Fruit fly (Drosophila melanogaster) whole organism, prepupa: ENCODE results near the gene CG32720.

Experiments used
- Blimp-1 ChIP-seq: fragments of 200-800 bp; sonication (Bioruptor generic); optimal IDR thresholded peaks from 3 replicates; lab custom pipeline; 2017; ENCODE audit warnings: missing biosample characterization, missing genetic modification characterization, mild to moderate bottlenecking, moderate library complexity, missing genetic modification reagents
- CG11762 ChIP-seq: fragments of 200-800 bp; sonication (Bioruptor generic); optimal IDR thresholded peaks from 3 replicates; lab custom pipeline; 2016; ENCODE audit warnings: missing biosample characterization, missing genetic modification characterization; ENCODE audit not compliant: insufficient read depth
- CG11902 ChIP-seq: fragments of 200-800 bp; sonication (Bioruptor generic); optimal IDR thresholded peaks from 3 replicates; lab custom pipeline; 2016; ENCODE audit warnings: missing biosample characterization, missing genetic modification characterization
- CG1621 ChIP-seq: fragments of 200-800 bp; sonication (Bioruptor generic); optimal IDR thresholded peaks from 3 replicates; lab custom pipeline; 2018; ENCODE audit warnings: missing biosample characterization, mild to moderate bottlenecking, missing genetic modification characterization
- CG16779 ChIP-seq: fragments of 200-800 bp; sonication (Bioruptor generic); optimal IDR thresholded peaks from 3 replicates; lab custom pipeline; 2017; ENCODE audit warnings: missing biosample characterization, mild to moderate bottlenecking, missing genetic modification characterization
- CG3032 ChIP-seq: fragments of 200-800 bp; optimal IDR thresholded peaks from 2 replicates; lab custom pipeline; 2019; ENCODE audit warnings: missing biosample characterization, mild to moderate bottlenecking, missing genetic modification characterization, moderate library complexity
- CG31627 ChIP-seq: fragments of 200-800 bp; sonication (Bioruptor generic); optimal IDR thresholded peaks from 3 replicates; lab custom pipeline; 2016; ENCODE audit warnings: missing biosample characterization, missing genetic modification characterization
- CG32006 ChIP-seq: fragments of 200-800 bp; sonication (Bioruptor generic); optimal IDR thresholded peaks from 3 replicates; lab custom pipeline; 2017; ENCODE audit warnings: missing biosample characterization, mild to moderate bottlenecking, missing genetic modification characterization
- CG34406 ChIP-seq: fragments of 200-800 bp; sonication (Bioruptor generic); optimal IDR thresholded peaks from 3 replicates; lab custom pipeline; 2016; ENCODE audit warnings: missing biosample characterization, missing genetic modification characterization
- CG3919 ChIP-seq: fragments of 200-800 bp; sonication (Bioruptor generic); optimal IDR thresholded peaks from 3 replicates; lab custom pipeline; 2016; ENCODE audit warnings: missing biosample characterization, missing genetic modification characterization
- CG4318 ChIP-seq: fragments of 200-800 bp; sonication (Bioruptor generic); optimal IDR thresholded peaks from 3 replicates; lab custom pipeline; 2017; ENCODE audit warnings: missing biosample characterization, mild to moderate bottlenecking, missing genetic modification characterization
- CG6163 ChIP-seq: fragments of 200-800 bp; sonication (Bioruptor generic); IDR thresholded peaks from 3 replicates; pipeline ENCODE4 v1.3.6; 2022; ENCODE audit warnings: missing biosample characterization, missing genetic modification characterization
- CG6276 ChIP-seq: fragments of 200-800 bp; sonication (Bioruptor generic); optimal IDR thresholded peaks from 2 replicates; lab custom pipeline; 2017; ENCODE audit warnings: missing biosample characterization, mild to moderate bottlenecking, missing genetic modification characterization
- CG6792 ChIP-seq: fragments of 200-800 bp; sonication (Bioruptor generic); optimal IDR thresholded peaks from 3 replicates; lab custom pipeline; 2016; ENCODE audit warnings: missing biosample characterization, missing genetic modification characterization
- CG6854 ChIP-seq: fragments of 200-800 bp; sonication (Bioruptor generic); optimal IDR thresholded peaks from 2 replicates; lab custom pipeline; 2017; ENCODE audit warnings: missing biosample characterization, mild to moderate bottlenecking, missing genetic modification characterization
- CG8119 ChIP-seq: fragments of 200-800 bp; sonication (Bioruptor generic); IDR thresholded peaks from 3 replicates; pipeline ENCODE4 v1.3.6; 2022; ENCODE audit warnings: missing biosample characterization, missing genetic modification characterization
- CG8632 ChIP-seq: fragments of 200-800 bp; sonication (Bioruptor generic); optimal IDR thresholded peaks from 3 replicates; lab custom pipeline; 2016; ENCODE audit warnings: missing biosample characterization, missing genetic modification characterization
- CG9139 ChIP-seq: fragments of 200-800 bp; sonication (Bioruptor generic); optimal IDR thresholded peaks from 3 replicates; lab custom pipeline; 2017; ENCODE audit warnings: missing biosample characterization, mild to moderate bottlenecking, missing genetic modification characterization
- Eip75B ChIP-seq: fragments of 200-800 bp; sonication (Bioruptor generic); optimal IDR thresholded peaks from 3 replicates; lab custom pipeline; 2016; ENCODE audit warnings: missing biosample characterization, missing genetic modification characterization
- Eip78C ChIP-seq: fragments of 200-800 bp; sonication (Bioruptor generic); peaks from one replicate; lab custom pipeline; 2016; ENCODE audit warnings: missing biosample characterization, missing genetic modification characterization
- Eip93F ChIP-seq: fragments of 200-800 bp; sonication (Bioruptor generic); optimal IDR thresholded peaks from 2 replicates; lab custom pipeline; 2016; ENCODE audit warnings: missing biosample characterization, mild to moderate bottlenecking, missing genetic modification characterization
- Ets21C ChIP-seq: fragments of 200-800 bp; sonication (Bioruptor generic); optimal IDR thresholded peaks from 3 replicates; lab custom pipeline; 2016; ENCODE audit warnings: missing biosample characterization, missing genetic modification characterization
- Ets96B ChIP-seq: fragments of 200-800 bp; optimal IDR thresholded peaks from 2 replicates; lab custom pipeline; 2019; ENCODE audit warnings: missing biosample characterization, mild to moderate bottlenecking, missing genetic modification characterization, moderate library complexity
- Gug ChIP-seq: fragments of 200-800 bp; sonication (Bioruptor generic); IDR thresholded peaks from 2 replicates; pipeline ENCODE4 v1.3.6; 2022; ENCODE audit warnings: missing biosample characterization, missing genetic modification characterization
- Hr38 ChIP-seq: sonication (Bioruptor generic); optimal IDR thresholded peaks from 2 replicates; lab custom pipeline; 2016; ENCODE audit warnings: missing biosample characterization, missing genetic modification characterization
- Hr4 ChIP-seq: fragments of 200-800 bp; sonication (Bioruptor generic); optimal IDR thresholded peaks from 3 replicates; lab custom pipeline; 2016; ENCODE audit warnings: missing biosample characterization, missing genetic modification characterization
- Lpt ChIP-seq: fragments of 200-800 bp; sonication (Bioruptor generic); optimal IDR thresholded peaks from 3 replicates; lab custom pipeline; 2016; ENCODE audit warnings: missing biosample characterization, missing genetic modification characterization
- Met ChIP-seq: fragments of 200-800 bp; sonication (Bioruptor generic); optimal IDR thresholded peaks from 3 replicates; lab custom pipeline; 2016; ENCODE audit warnings: missing biosample characterization, missing genetic modification characterization
- Smox ChIP-seq: fragments of 200-800 bp; sonication (Bioruptor generic); optimal IDR thresholded peaks from 3 replicates; lab custom pipeline; 2016; ENCODE audit warnings: missing biosample characterization, missing genetic modification characterization
- Sox102F ChIP-seq: fragments of 200-800 bp; sonication (Bioruptor generic); optimal IDR thresholded peaks from 2 replicates; lab custom pipeline; 2016; ENCODE audit warnings: missing biosample characterization, mild to moderate bottlenecking, missing genetic modification characterization
- Sox14 ChIP-seq: fragments of 200-800 bp; sonication (Bioruptor generic); optimal IDR thresholded peaks from 3 replicates; lab custom pipeline; 2016; ENCODE audit warnings: missing biosample characterization, missing genetic modification characterization
- Sox15 ChIP-seq: fragments of 200-800 bp; sonication (Bioruptor generic); optimal IDR thresholded peaks from 3 replicates; lab custom pipeline; 2016; ENCODE audit warnings: missing biosample characterization, missing genetic modification characterization
- acj6 ChIP-seq: fragments of 200-800 bp; sonication (Bioruptor generic); optimal IDR thresholded peaks from 3 replicates; lab custom pipeline; 2016; ENCODE audit warnings: missing biosample characterization, missing genetic modification characterization
- cyc ChIP-seq: fragments of 200-800 bp; sonication (Bioruptor generic); optimal IDR thresholded peaks from 3 replicates; lab custom pipeline; 2016; ENCODE audit warnings: missing biosample characterization, missing genetic modification characterization
- dac ChIP-seq: fragments of 200-800 bp; sonication (Bioruptor generic); optimal IDR thresholded peaks from 2 replicates; lab custom pipeline; 2017; ENCODE audit warnings: missing biosample characterization, mild to moderate bottlenecking, missing genetic modification characterization
- dsx ChIP-seq: fragments of 200-800 bp; optimal IDR thresholded peaks from 3 replicates; lab custom pipeline; 2019; ENCODE audit warnings: missing biosample characterization, mild to moderate bottlenecking, missing genetic modification characterization, moderate library complexity; ENCODE audit not compliant: poor library complexity, severe bottlenecking
- eg ChIP-seq: fragments of 200-800 bp; sonication (Bioruptor generic); IDR thresholded peaks from 3 replicates; pipeline ENCODE4 v1.3.6; 2022; ENCODE audit warnings: missing biosample characterization, missing genetic modification characterization
- esn ChIP-seq: fragments of 200-800 bp; sonication (Bioruptor generic); optimal IDR thresholded peaks from 2 replicates; lab custom pipeline; 2016; ENCODE audit warnings: missing biosample characterization, mild to moderate bottlenecking, missing genetic modification characterization, moderate library complexity
- fd59A ChIP-seq: fragments of 200-800 bp; sonication (Bioruptor generic); optimal IDR thresholded peaks from 2 replicates; lab custom pipeline; 2017; ENCODE audit warnings: missing biosample characterization, mild to moderate bottlenecking, missing genetic modification characterization, missing genetic modification reagents
- fd85E ChIP-seq: fragments of 200-800 bp; sonication (Bioruptor generic); optimal IDR thresholded peaks from 3 replicates; lab custom pipeline; 2016; ENCODE audit warnings: missing biosample characterization, missing genetic modification characterization
- fkh ChIP-seq: fragments of 200-800 bp; sonication (Bioruptor generic); optimal IDR thresholded peaks from 3 replicates; lab custom pipeline; 2017; ENCODE audit warnings: missing biosample characterization, mild to moderate bottlenecking, missing genetic modification characterization, moderate library complexity
- lz ChIP-seq: fragments of 200-800 bp; sonication (Bioruptor generic); optimal IDR thresholded peaks from 3 replicates; lab custom pipeline; 2016; ENCODE audit warnings: missing biosample characterization, missing genetic modification characterization
- net ChIP-seq: fragments of 200-800 bp; sonication (Bioruptor generic); optimal IDR thresholded peaks from 3 replicates; lab custom pipeline; 2016; ENCODE audit warnings: missing biosample characterization, missing genetic modification characterization
- pdm3 ChIP-seq: fragments of 200-800 bp; sonication (Bioruptor generic); optimal IDR thresholded peaks from 3 replicates; lab custom pipeline; 2016; ENCODE audit warnings: missing biosample characterization, missing genetic modification characterization
- salr ChIP-seq, 2 experiments: fragments of 200-800 bp; sonication (Bioruptor generic); optimal IDR thresholded peaks; 3 replicates each; lab custom pipeline; 2016 to 2018; ENCODE audit warnings: missing biosample characterization in 2 of 2, missing genetic modification characterization in 2 of 2, mild to moderate bottlenecking in 1 of 2
- topi ChIP-seq: fragments of 200-800 bp; sonication (Bioruptor generic); optimal IDR thresholded peaks from 3 replicates; lab custom pipeline; 2016; ENCODE audit warnings: missing biosample characterization, missing genetic modification characterization
- vri ChIP-seq: fragments of 200-800 bp; sonication (Bioruptor generic); optimal IDR thresholded peaks from 3 replicates; lab custom pipeline; 2016; ENCODE audit warnings: missing biosample characterization, mild to moderate bottlenecking, missing genetic modification characterization

CG32720 gene

DNA sequence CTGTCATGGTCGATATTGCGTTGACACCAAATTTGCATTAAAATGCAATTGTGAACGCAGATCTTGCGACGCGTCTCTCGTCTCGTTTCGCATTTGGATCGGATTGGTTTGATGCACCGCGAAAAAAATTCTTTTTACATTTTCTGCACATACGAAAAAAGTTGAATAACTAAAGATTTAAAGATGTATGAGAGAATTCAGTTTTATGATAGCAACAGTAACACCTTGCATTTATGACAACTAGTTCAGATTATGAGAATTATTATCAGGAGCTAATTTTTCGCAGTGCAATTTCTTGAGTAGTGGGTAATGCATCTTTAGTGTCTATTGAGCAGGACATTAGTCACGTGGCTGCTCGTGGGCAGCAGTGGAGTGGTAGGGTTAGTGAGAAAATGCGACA lies 7.1 kb upstream of the CG32720 start (continued):
- TF ChIP-seq CG6276 (GFP tag; lab: Kevin White, UChicago) = peak; percentile 21
- peak; percentile 73 for TF ChIP-seq Sox14 (GFP tag; lab: Kevin White, UChicago)
- peak; percentile 48 for TF ChIP-seq CG4318 (GFP tag; lab: Kevin White, UChicago)
- TF ChIP-seq Hr4 (GFP tag; lab: Kevin White, UChicago) = peak; percentile 64
- peak; percentile 46 for TF ChIP-seq Smox
- TF ChIP-seq vri (GFP tag; lab: Kevin White, UChicago) = peak; percentile 35
- peak; percentile 43 for TF ChIP-seq CG11762 (GFP tag; lab: Kevin White, UChicago)
- TF ChIP-seq CG11902 (GFP tag; lab: Kevin White, UChicago) = peak; percentile 23
- TF ChIP-seq CG34406 (GFP tag; lab: Kevin White, UChicago) = peak; percentile 49
- peak; percentile 72 for TF ChIP-seq CG32006 (GFP tag; lab: Kevin White, UChicago)
- no peak for TF ChIP-seq CG16779 (tag; lab: Kevin White, UChicago)
- TF ChIP-seq fd59A = peak; percentile 72
- TF ChIP-seq acj6 (GFP tag; lab: Kevin White, UChicago) = peak; percentile 67
- no peak for TF ChIP-seq fkh (GFP tag; lab: Kevin White, UChicago)

DNA sequence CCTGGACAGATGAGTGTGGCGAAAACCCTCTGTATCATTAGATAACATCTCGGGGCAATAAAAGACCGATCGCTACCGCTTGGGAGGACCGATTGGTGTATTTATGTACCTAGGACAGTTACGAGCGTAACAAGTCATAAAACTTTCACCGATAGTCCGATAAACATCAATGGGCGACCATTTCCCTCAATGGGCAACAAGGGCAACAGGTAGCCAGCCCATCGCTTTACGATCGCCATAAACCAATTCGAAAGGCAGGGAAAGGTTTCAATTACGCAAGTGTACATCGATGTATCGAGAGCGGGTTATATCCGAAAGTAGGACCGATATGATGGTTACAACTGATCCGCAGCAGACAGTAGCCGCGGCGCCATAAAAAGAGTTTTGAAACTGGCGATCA lies 5.8 kb upstream of the CG32720 start:
- TF ChIP-seq CG31627 (no peak), esn (GFP tag; lab: Kevin White, UChicago) (no peak), Blimp-1 (GFP tag; lab: Kevin White, UChicago) (no peak), CG6854 (no peak)

DNA sequence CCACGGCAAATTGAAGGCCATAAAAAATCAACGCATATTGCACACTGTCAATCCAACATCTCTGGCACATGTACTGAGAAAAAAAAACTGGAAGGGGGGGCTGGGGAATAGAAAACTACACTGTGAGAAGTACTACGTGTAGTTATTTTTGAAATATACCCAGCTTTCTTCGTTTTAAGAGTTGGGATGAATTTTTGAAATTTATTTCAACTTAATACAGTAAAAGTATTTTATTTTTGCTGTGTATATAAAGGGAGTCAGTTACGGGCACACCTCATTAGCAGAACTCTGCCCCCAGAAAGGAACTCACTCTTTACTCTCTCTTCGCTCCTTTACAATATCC lies 4.7 kb upstream of the CG32720 start:
- TF ChIP-seq CG4318 (GFP tag; lab: Kevin White, UChicago) (no peak), acj6 (GFP tag; lab: Kevin White, UChicago) (peak; percentile 52), Ets21C (GFP tag; lab: Kevin White, UChicago) (peak; percentile 28), CG16779 (tag; lab: Kevin White, UChicago) (no peak), dac (GFP tag; lab: Kevin White, UChicago) (no peak), CG3919 (peak; percentile 50), Lpt (GFP tag; lab: Kevin White, UChicago) (no peak), CG6163 (GFP tag; lab: Robert Waterston, UW) (peak; percentile 56; the same call in 2 of the 3 replicates), CG1621 (no peak), Sox14 (GFP tag; lab: Kevin White, UChicago) (peak; percentile 38), cyc (GFP tag; lab: Kevin White, UChicago) (peak; percentile 65), CG8632 (GFP tag; lab: Kevin White, UChicago) (peak; percentile 5), pdm3 (GFP tag; lab: Kevin White, UChicago) (peak; percentile 50), esn (GFP tag; lab: Kevin White, UChicago) (peak; percentile 70), topi (GFP tag; lab: Kevin White, UChicago) (peak; percentile 66), Eip78C (GFP tag; lab: Kevin White, UChicago) (peak; percentile 76), CG11902 (GFP tag; lab: Kevin White, UChicago) (peak; percentile 21), dsx (GFP tag; lab: Kevin White, UChicago) (no peak), CG6854 (no peak), vri (GFP tag; lab: Kevin White, UChicago) (no peak), Eip93F (GFP tag; lab: Kevin White, UChicago) (no peak), Smox (peak; percentile 61), Hr38 (GFP tag; lab: Kevin White, UChicago) (no peak), Eip75B (GFP tag; lab: Kevin White, UChicago) (peak; percentile 42), eg (no peak), net (no peak), Sox15 (GFP tag; lab: Kevin White, UChicago) (peak; percentile 11), lz (GFP tag; lab: Kevin White, UChicago) (peak; percentile 57), CG3032 (tag; lab: Kevin White, UChicago) (peak; percentile 1), CG9139 (GFP tag; lab: Kevin White, UChicago) (no peak), Met (peak; percentile 68), Blimp-1 (GFP tag; lab: Kevin White, UChicago) (no peak), CG8119 (GFP tag; lab: Robert Waterston, UW) (no peak), CG6276 (GFP tag; lab: Kevin White, UChicago) (no peak), fd85E (GFP tag; lab: Kevin White, UChicago) (no peak), CG6792 (GFP tag; lab: Kevin White, UChicago) (peak; percentile 32), Gug (GFP tag; lab: Robert Waterston, UW) (no peak), CG31627 (peak; percentile 63), Sox102F (GFP tag; lab: Kevin White, UChicago) (peak; percentile 51), salr (GFP tag; optimal IDR thresholded peaks at IDR 0.05; lab: Kevin White, UChicago) (no peak), Ets96B (tag; lab: Kevin White, UChicago) (peak; percentile 18)
